Worm (Caenorhabditis elegans) whole organism, early embryonic: ENCODE data around the gene F36H9.4.

Experiments
- B0310.2 ChIP-seq: sonication (generic microtip); optimal IDR thresholded peaks from 2 replicates; lab custom pipeline; 2016; ENCODE audit warnings: mild to moderate bottlenecking, missing genetic modification characterization, missing compliant biosample characterization
- F13C5.2 ChIP-seq: sonication (generic microtip); optimal IDR thresholded peaks from 2 replicates; lab custom pipeline; 2017; ENCODE audit warnings: mild to moderate bottlenecking, missing genetic modification characterization, inconsistent platforms, missing compliant biosample characterization
- aly-1 ChIP-seq: sonication (generic microtip); optimal IDR thresholded peaks from 2 replicates; lab custom pipeline; 2016; ENCODE audit warnings: missing genetic modification characterization, missing compliant biosample characterization
- ama-1 ChIP-seq: fragments of 150-350 bp; optimal IDR thresholded peaks from 2 replicates; lab custom pipeline; 2014
- ceh-13 ChIP-seq: fragments of 200-800 bp; sonication (Bioruptor generic); optimal IDR thresholded peaks from 2 replicates; lab custom pipeline; 2018; ENCODE audit warnings: mild to moderate bottlenecking, missing genetic modification characterization, missing compliant biosample characterization
- ceh-36 ChIP-seq: sonication (generic microtip); optimal IDR thresholded peaks from 2 replicates; lab custom pipeline; 2016; ENCODE audit warnings: missing genetic modification characterization, inconsistent platforms, missing compliant biosample characterization
- ets-7 ChIP-seq: sonication (generic microtip); optimal IDR thresholded peaks from 2 replicates; lab custom pipeline; 2016; ENCODE audit warnings: missing genotype, missing genetic modification characterization, missing compliant biosample characterization
- flt-1 ChIP-seq: fragments of 200-800 bp; sonication (Bioruptor generic); IDR thresholded peaks from 2 replicates; pipeline ENCODE4 v1.3.6; 2022; ENCODE audit warnings: missing genetic modification characterization, missing compliant biosample characterization
- hmbx-1 ChIP-seq: sonication (generic microtip); optimal IDR thresholded peaks from 2 replicates; lab custom pipeline; 2016; ENCODE audit warnings: mild to moderate bottlenecking, missing genetic modification characterization, missing compliant biosample characterization
- hmg-4 ChIP-seq: fragments of 200-800 bp; sonication (Bioruptor generic); optimal IDR thresholded peaks from 2 replicates; lab custom pipeline; 2018; ENCODE audit warnings: mild to moderate bottlenecking, missing genetic modification characterization, missing compliant biosample characterization
- hnd-1 ChIP-seq: sonication (generic microtip); optimal IDR thresholded peaks from 2 replicates; lab custom pipeline; 2016; ENCODE audit warnings: missing genetic modification characterization, missing compliant biosample characterization
- pes-1 ChIP-seq: fragments of 200-800 bp; sonication (Bioruptor generic); IDR thresholded peaks from 2 replicates; pipeline ENCODE4 v1.3.6; 2022; ENCODE audit warnings: missing genetic modification reagents, missing genetic modification characterization, missing compliant biosample characterization
- scrt-1 ChIP-seq: fragments of 200-800 bp; sonication (Bioruptor generic); IDR thresholded peaks from 2 replicates; pipeline ENCODE4 v1.3.6; 2022; ENCODE audit warnings: missing genetic modification characterization, missing compliant biosample characterization
- sea-1 ChIP-seq: fragments of 200-800 bp; sonication (Bioruptor generic); conservative IDR thresholded peaks from 2 replicates; pipeline ENCODE4 v1.3.6; 2022; ENCODE audit warnings: missing genetic modification characterization, missing compliant biosample characterization
- tbx-11 ChIP-seq: fragments of 200-800 bp; sonication (Bioruptor generic); IDR thresholded peaks from 2 replicates; pipeline ENCODE4 v1.3.6; 2022; ENCODE audit warnings: missing genetic modification characterization, missing compliant biosample characterization
- tbx-37 ChIP-seq: fragments of 200-800 bp; sonication (Bioruptor generic); conservative IDR thresholded peaks from 2 replicates; pipeline ENCODE4 v1.3.6; 2022; ENCODE audit warnings: missing genetic modification reagents, missing genetic modification characterization, missing compliant biosample characterization
- tra-4 ChIP-seq: sonication (generic microtip); optimal IDR thresholded peaks from 2 replicates; lab custom pipeline; 2017; ENCODE audit warnings: missing genetic modification characterization, missing compliant biosample characterization

Gene F36H9.4

ce11 chrV:1788157-1788556 is 9.1 kb upstream of the F36H9.4 start, which contains the start of gene F36H9.2:
TSS of gene F36H9.2 (plus strand) at chrV:1788457.
- no peak for TF ChIP-seq hmg-4 (GFP tag; lab: Kevin White, UChicago)
- no peak for TF ChIP-seq ama-1
- no peak for TF ChIP-seq ceh-13 (GFP tag; lab: Kevin White, UChicago)
- TF ChIP-seq hmbx-1 (tag; lab: Kevin White, UChicago), result no peak
- no peak for TF ChIP-seq hnd-1 (tag; lab: Kevin White, UChicago)
- TF ChIP-seq aly-1 (tag; lab: Kevin White, UChicago), result no peak
- no peak for TF ChIP-seq F13C5.2
- no peak for TF ChIP-seq tra-4
- no peak for TF ChIP-seq B0310.2 (tag; lab: Kevin White, UChicago)
- TF ChIP-seq tbx-11 (GFP tag; lab: Robert Waterston, UW), result no peak
- TF ChIP-seq ceh-36 (tag; lab: Kevin White, UChicago), result no peak
- TF ChIP-seq ets-7 (tag; lab: Kevin White, UChicago), result no peak
- TF ChIP-seq scrt-1 (GFP tag; lab: Robert Waterston, UW), result no peak
- TF ChIP-seq sea-1 (GFP tag; lab: Robert Waterston, UW), result no peak
- TF ChIP-seq flt-1, result no peak
- TF ChIP-seq tbx-37 (GFP tag; lab: Robert Waterston, UW), result no peak

ce11 chrV:1781922-1782321 is 2.9 kb upstream of the F36H9.4 start, which contains the start of gene F36H9.5:
TSS of gene F36H9.5 (minus strand) at chrV:1782022.
- no peak for TF ChIP-seq tbx-11 (GFP tag; lab: Robert Waterston, UW)

ce11 chrV:1779994-1780393 is 958 bp upstream of the F36H9.4 start:
- TF ChIP-seq ets-7 (tag; lab: Kevin White, UChicago) (no peak), sea-1 (GFP tag; lab: Robert Waterston, UW) (no peak), ama-1 (no peak), F13C5.2 (no peak), hmg-4 (GFP tag; lab: Kevin White, UChicago) (no peak), pes-1 (GFP tag; lab: Robert Waterston, UW) (no peak), tbx-11 (GFP tag; lab: Robert Waterston, UW) (no peak), flt-1 (no peak)

ce11 chrV:1774874-1775589 is 4.0 kb downstream of the F36H9.4 start, which contains the start of gene F36H9.7:
TSS of gene F36H9.7 (minus strand) at chrV:1774924.
- TF ChIP-seq scrt-1 (GFP tag; lab: Robert Waterston, UW) (no peak), flt-1 (no peak), pes-1 (GFP tag; lab: Robert Waterston, UW) (no peak), sea-1 (GFP tag; lab: Robert Waterston, UW) (no peak), F13C5.2 (no peak), B0310.2 (tag; lab: Kevin White, UChicago) (no peak), aly-1 (tag; lab: Kevin White, UChicago) (no peak), hmbx-1 (tag; lab: Kevin White, UChicago) (no peak), tra-4 (no peak), ceh-13 (GFP tag; lab: Kevin White, UChicago) (no peak), tbx-37 (GFP tag; lab: Robert Waterston, UW) (no peak), ets-7 (tag; lab: Kevin White, UChicago) (no peak), hnd-1 (tag; lab: Kevin White, UChicago) (no peak), ceh-36 (tag; lab: Kevin White, UChicago) (no peak)

ce11 chrV:1773120-1773519 is 5.9 kb downstream of the F36H9.4 start:
- TF ChIP-seq F13C5.2 (peak; percentile 11), flt-1 (no peak), tbx-11 (GFP tag; lab: Robert Waterston, UW) (no peak), ceh-36 (tag; lab: Kevin White, UChicago) (no peak)

ce11 chrV:1771727-1772126 is 7.3 kb downstream of the F36H9.4 start, which contains the start of gene dhs-13:
TSS of gene dhs-13 (minus strand) at chrV:1771734.
- TF ChIP-seq flt-1 (no peak), hmg-4 (GFP tag; lab: Kevin White, UChicago) (no peak), tbx-37 (GFP tag; lab: Robert Waterston, UW) (no peak), pes-1 (GFP tag; lab: Robert Waterston, UW) (no peak), hnd-1 (tag; lab: Kevin White, UChicago) (no peak), tbx-11 (GFP tag; lab: Robert Waterston, UW) (no peak), F13C5.2 (no peak), sea-1 (GFP tag; lab: Robert Waterston, UW) (no peak; the same call in 1 of the 2 replicates), tra-4 (no peak), ama-1 (no peak), scrt-1 (GFP tag; lab: Robert Waterston, UW) (no peak), ets-7 (tag; lab: Kevin White, UChicago) (no peak)

- TF ChIP-seq sea-1 (GFP tag; lab: Robert Waterston, UW) (no peak), hmbx-1 (tag; lab: Kevin White, UChicago) (no peak)
These were observed 11.6 kb downstream of the F36H9.4 start for ce11 chrV:1767427-1767826.

- no peak for TF ChIP-seq hmg-4 (GFP tag; lab: Kevin White, UChicago)
- no peak for TF ChIP-seq aly-1 (tag; lab: Kevin White, UChicago)
- no peak for TF ChIP-seq ama-1
- TF ChIP-seq tbx-37 (GFP tag; lab: Robert Waterston, UW), result no peak
- TF ChIP-seq ceh-36 (tag; lab: Kevin White, UChicago), result no peak
- TF ChIP-seq tra-4, result no peak
- TF ChIP-seq F13C5.2, result no peak
- TF ChIP-seq sea-1 (GFP tag; lab: Robert Waterston, UW), result no peak
- TF ChIP-seq pes-1 (GFP tag; lab: Robert Waterston, UW), result no peak
- TF ChIP-seq scrt-1 (GFP tag; lab: Robert Waterston, UW), result no peak
- TF ChIP-seq ceh-13 (GFP tag; lab: Kevin White, UChicago), result no peak
- TF ChIP-seq hmbx-1 (tag; lab: Kevin White, UChicago), result no peak
- no peak for TF ChIP-seq tbx-11 (GFP tag; lab: Robert Waterston, UW)
These were observed 18.4 kb downstream of the F36H9.4 start, which contains the start of gene clec-205 for ce11 chrV:1760682-1761081. TSS of gene clec-205 (plus strand) at chrV:1760893.
